Fruit fly (Drosophila melanogaster) whole organism, wandering third instar larva: ENCODE measurements around the gene Krn.

Experiments used
- Abd-B ChIP-seq: fragments of >200 bp; optimal IDR thresholded peaks from 2 replicates; lab custom pipeline; 2017; ENCODE audit warnings: missing biosample characterization, missing genetic modification characterization
- CG32264 ChIP-seq: fragments of 200-800 bp; sonication (Bioruptor generic); optimal IDR thresholded peaks from 2 replicates; lab custom pipeline; 2016; ENCODE audit warnings: missing biosample characterization, missing genetic modification characterization
- CG9705 ChIP-seq: fragments of 200-800 bp; sonication (Bioruptor generic); optimal IDR thresholded peaks from 2 replicates; lab custom pipeline; 2018; ENCODE audit warnings: missing biosample characterization, mild to moderate bottlenecking, missing genetic modification characterization
- CrebA ChIP-seq: fragments of 200-800 bp; sonication (Bioruptor generic); optimal IDR thresholded peaks from 2 replicates; lab custom pipeline; 2016; ENCODE audit warnings: missing biosample characterization, mild to moderate bottlenecking, missing genetic modification characterization, borderline replicate concordance
- Dfd ChIP-seq: fragments of >200 bp; optimal IDR thresholded peaks from 2 replicates; lab custom pipeline; 2017; ENCODE audit warnings: missing biosample characterization, missing genetic modification characterization
- Dif ChIP-seq: fragments of 200-275, 200-300 bp; sonication (Bioruptor generic); optimal IDR thresholded peaks from 2 replicates; lab custom pipeline; 2018; ENCODE audit warnings: missing biosample characterization, missing genetic modification characterization; ENCODE audit not compliant: partially characterized antibody
- GATAd ChIP-seq: sonication (Bioruptor generic); optimal IDR thresholded peaks from 2 replicates; lab custom pipeline; 2016; ENCODE audit warnings: missing biosample characterization, missing genetic modification characterization
- HLH106 ChIP-seq: fragments of 200-800 bp; optimal IDR thresholded peaks from 3 replicates; lab custom pipeline; 2019; ENCODE audit warnings: missing biosample characterization, mild to moderate bottlenecking, missing genetic modification characterization, moderate library complexity
- Hnf4 ChIP-seq: fragments of 200-800 bp; sonication (Bioruptor generic); optimal IDR thresholded peaks from 2 replicates; lab custom pipeline; 2016; ENCODE audit warnings: missing biosample characterization, mild to moderate bottlenecking, missing genetic modification characterization
- Hr78 ChIP-seq: fragments of >200 bp; optimal IDR thresholded peaks from 2 replicates; lab custom pipeline; 2017; ENCODE audit warnings: missing biosample characterization, missing genetic modification characterization
- Hr83 ChIP-seq: fragments of 200-300 bp; sonication (Bioruptor generic); optimal IDR thresholded peaks from 2 replicates; lab custom pipeline; 2016; ENCODE audit warnings: missing biosample characterization, mild to moderate bottlenecking, missing genetic modification characterization, moderate library complexity; ENCODE audit not compliant: poor library complexity, severe bottlenecking
- Jra ChIP-seq: sonication (Bioruptor generic); optimal IDR thresholded peaks from 2 replicates; lab custom pipeline; 2016; ENCODE audit warnings: missing biosample characterization, missing genetic modification characterization
- Mio ChIP-seq: sonication (Bioruptor generic); optimal IDR thresholded peaks from 2 replicates; lab custom pipeline; 2016; ENCODE audit warnings: missing biosample characterization, missing genetic modification characterization
- Myc ChIP-seq: fragments of >200 bp; optimal IDR thresholded peaks from 2 replicates; lab custom pipeline; 2017
- N ChIP-seq: fragments of >200 bp; optimal IDR thresholded peaks from 2 replicates; lab custom pipeline; 2018; ENCODE audit warnings: missing biosample characterization, missing external identifiers, missing genetic modification characterization
- OdsH ChIP-seq: fragments of 200-800 bp; sonication (Bioruptor generic); optimal IDR thresholded peaks from 2 replicates; lab custom pipeline; 2016; ENCODE audit warnings: missing biosample characterization, mild to moderate bottlenecking, missing genetic modification characterization
- Rel ChIP-seq, 2 experiments: fragments of 200-800 bp; sonication (Bioruptor generic) in 1 of 2; optimal IDR thresholded peaks; 2 replicates in 1 of 2; 3 replicates in 1 of 2; lab custom pipeline; 2016 to 2019; ENCODE audit warnings: mild to moderate bottlenecking in 2 of 2, missing biosample characterization in 2 of 2, missing genetic modification characterization in 2 of 2, moderate library complexity in 1 of 2
- Sp1 ChIP-seq: fragments of 200-800 bp; sonication (Bioruptor generic); optimal IDR thresholded peaks from 3 replicates; lab custom pipeline; 2019; ENCODE audit warnings: missing biosample characterization, mild to moderate bottlenecking, missing genetic modification characterization, moderate library complexity
- Vsx2 ChIP-seq: fragments of 200-300, 225-300 bp; sonication (Bioruptor generic); optimal IDR thresholded peaks from 2 replicates; lab custom pipeline; 2018; ENCODE audit warnings: missing biosample characterization, missing genetic modification characterization; ENCODE audit not compliant: partially characterized antibody
- br ChIP-seq: fragments of 200-800 bp; sonication (Bioruptor generic); optimal IDR thresholded peaks from 2 replicates; lab custom pipeline; 2016; ENCODE audit warnings: missing biosample characterization, missing genetic modification characterization
- brk ChIP-seq: fragments of 200-800 bp; sonication (Bioruptor generic); optimal IDR thresholded peaks from 2 replicates; lab custom pipeline; 2016; ENCODE audit warnings: missing biosample characterization, mild to moderate bottlenecking, missing genetic modification characterization
- dl ChIP-seq, 2 experiments: fragments of 175-275, 200-275 bp in 1 of 2; fragments of 200-275 bp in 1 of 2; sonication (Bioruptor generic); optimal IDR thresholded peaks; lab custom pipeline; 2018; ENCODE audit warnings: mild to moderate bottlenecking in 2 of 2, missing biosample characterization in 2 of 2, missing genetic modification characterization in 2 of 2, moderate library complexity in 2 of 2; ENCODE audit not compliant: partially characterized antibody in 2 of 2, insufficient read depth in 1 of 2
- dmrt93B ChIP-seq: fragments of 200-800 bp; sonication (Bioruptor generic); optimal IDR thresholded peaks from 2 replicates; lab custom pipeline; 2018; ENCODE audit warnings: missing biosample characterization, mild to moderate bottlenecking, missing genetic modification characterization
- dsf ChIP-seq: sonication (Bioruptor generic); optimal IDR thresholded peaks from 2 replicates; lab custom pipeline; 2016; ENCODE audit warnings: missing biosample characterization, missing genetic modification characterization, borderline replicate concordance
- ey ChIP-seq: fragments of 200-800 bp; sonication (Bioruptor generic); optimal IDR thresholded peaks from 2 replicates; lab custom pipeline; 2016; ENCODE audit warnings: missing biosample characterization, missing genetic modification characterization
- foxo ChIP-seq, 2 experiments: fragments of 200-800 bp; sonication (Bioruptor generic); optimal IDR thresholded peaks; 2 replicates in 1 of 2; 3 replicates in 1 of 2; lab custom pipeline; 2016 to 2017; ENCODE audit warnings: missing biosample characterization in 2 of 2, missing genetic modification characterization in 2 of 2
- fru ChIP-seq: fragments of 200-800 bp; sonication (Bioruptor generic); optimal IDR thresholded peaks from 3 replicates; lab custom pipeline; 2016; ENCODE audit warnings: missing biosample characterization, mild to moderate bottlenecking, missing genetic modification characterization
- h ChIP-seq: fragments of 200-800 bp; sonication (Bioruptor generic); optimal IDR thresholded peaks from 3 replicates; lab custom pipeline; 2016; ENCODE audit warnings: missing biosample characterization, mild to moderate bottlenecking, missing genetic modification characterization
- jim ChIP-seq: fragments of 175-275, 200-325 bp; sonication (Bioruptor generic); optimal IDR thresholded peaks from 2 replicates; lab custom pipeline; 2016; ENCODE audit warnings: missing biosample characterization, mild to moderate bottlenecking, missing genetic modification characterization
- lola ChIP-seq: fragments of >200 bp; optimal IDR thresholded peaks from 2 replicates; lab custom pipeline; 2017; ENCODE audit warnings: missing biosample characterization, missing genetic modification characterization
- pan ChIP-seq: fragments of >200 bp; optimal IDR thresholded peaks from 2 replicates; lab custom pipeline; 2017
- psq ChIP-seq: fragments of 200-800 bp; sonication (Bioruptor generic); optimal IDR thresholded peaks from 3 replicates; lab custom pipeline; 2017; ENCODE audit warnings: missing biosample characterization, mild to moderate bottlenecking, missing genetic modification characterization, moderate library complexity
- rgr ChIP-seq: fragments of 200-800 bp; sonication (Bioruptor generic); optimal IDR thresholded peaks from 3 replicates; lab custom pipeline; 2016; ENCODE audit warnings: missing biosample characterization, mild to moderate bottlenecking, missing genetic modification characterization
- sage ChIP-seq: fragments of 200-800 bp; sonication (Bioruptor generic); optimal IDR thresholded peaks from 2 replicates; lab custom pipeline; 2016; ENCODE audit warnings: missing biosample characterization, mild to moderate bottlenecking, missing genetic modification characterization
- sv ChIP-seq: fragments of 200-800 bp; sonication (Bioruptor generic); optimal IDR thresholded peaks from 3 replicates; lab custom pipeline; 2016; ENCODE audit warnings: missing biosample characterization, missing genetic modification characterization
- tai ChIP-seq: sonication (Bioruptor generic); optimal IDR thresholded peaks from 2 replicates; lab custom pipeline; 2016; ENCODE audit warnings: missing biosample characterization, missing genetic modification characterization
- usp ChIP-seq: fragments of >200 bp; optimal IDR thresholded peaks from 2 replicates; lab custom pipeline; 2017; ENCODE audit warnings: missing biosample characterization, missing genetic modification characterization
- woc ChIP-seq: sonication (Bioruptor generic); optimal IDR thresholded peaks from 2 replicates; lab custom pipeline; 2016; ENCODE audit warnings: missing biosample characterization, mild to moderate bottlenecking, missing genetic modification characterization

Gene Krn

DNA sequence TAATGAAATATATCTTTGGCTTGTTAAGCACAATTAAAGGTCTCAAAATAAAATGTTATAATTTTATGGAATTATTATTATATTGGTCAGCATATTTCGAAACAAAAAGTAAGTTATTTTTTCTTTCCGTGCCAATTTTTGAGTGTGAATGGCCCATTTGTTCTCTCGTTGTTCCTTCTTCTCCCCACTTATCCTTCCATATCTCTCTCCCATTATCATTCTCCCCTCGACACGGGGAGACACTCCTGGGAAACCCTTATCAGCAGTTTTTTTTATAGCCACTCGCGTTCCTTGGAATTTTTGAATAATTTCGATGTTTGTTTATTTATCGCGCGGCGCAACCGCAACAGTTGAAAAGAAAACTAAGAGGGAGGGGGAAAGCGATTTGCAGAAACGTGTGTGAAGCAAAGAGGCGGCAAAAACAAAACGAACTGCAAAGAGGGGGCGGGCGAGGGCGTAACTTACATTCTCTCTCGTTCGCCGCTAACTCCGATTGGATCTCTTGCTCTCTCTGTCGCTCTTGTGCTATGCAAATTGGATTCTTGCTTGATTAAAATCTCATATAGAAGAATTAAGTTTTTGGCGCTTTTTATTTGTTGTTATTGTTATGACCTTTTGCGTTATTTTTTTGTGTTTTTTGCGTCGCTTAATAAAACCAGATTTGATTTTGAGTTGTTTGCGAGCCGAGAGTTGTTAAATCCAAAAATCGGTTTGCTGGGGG is 13.7 kb upstream of the Krn start:
- TF ChIP-seq dmrt93B (GFP tag; lab: Kevin White, UChicago) (no peak), psq (GFP tag; lab: Kevin White, UChicago) (peak; percentile 93), Myc (lab: Kevin White, UChicago) (no peak), fru (GFP tag; lab: Kevin White, UChicago) (peak; percentile 22), foxo (GFP tag; optimal IDR thresholded peaks at IDR 0.05; lab: Kevin White, UChicago) (peak in 1 of 2 experiments; percentile 15), sv (GFP tag; lab: Kevin White, UChicago) (no peak), brk (no peak), ey (GFP tag; lab: Kevin White, UChicago) (no peak), Hnf4 (GFP tag; lab: Kevin White, UChicago) (no peak), OdsH (GFP tag; lab: Kevin White, UChicago) (no peak), Hr78 (GFP tag; lab: Kevin White, UChicago) (no peak), Abd-B (GFP tag; lab: Kevin White, UChicago) (no peak), dl (GFP tag; optimal IDR thresholded peaks at IDR 0.05; lab: Kevin White, UChicago; ENCODE audit: insufficient read depth in 1 of 2, partially characterized antibody in 2 of 2) (no peak)

DNA sequence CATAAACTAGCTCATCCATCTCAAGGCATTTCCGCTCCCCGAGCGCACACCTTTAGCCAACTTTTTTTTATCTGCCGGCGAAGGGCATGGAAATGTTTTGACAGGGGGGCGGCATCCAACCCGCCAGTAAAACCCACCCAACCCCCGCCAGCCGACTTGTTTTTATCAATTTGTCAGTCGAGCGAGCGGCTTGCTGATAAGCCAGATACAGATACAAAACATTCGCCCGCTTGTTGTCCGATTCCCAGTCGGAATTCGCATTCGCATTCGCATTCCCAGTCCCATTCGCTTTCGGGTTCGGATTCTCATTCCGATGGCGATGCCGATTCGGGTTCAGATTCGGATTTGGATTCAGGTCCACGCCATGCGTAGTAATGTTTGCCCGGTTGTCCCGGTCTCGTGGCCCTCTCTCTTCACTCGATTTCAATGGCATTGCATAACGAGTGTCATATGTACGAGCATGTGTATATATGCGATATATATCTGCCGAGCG is 11.1 kb upstream of the Krn start:
- TF ChIP-seq rgr = peak; percentile 31
- TF ChIP-seq usp (GFP tag; lab: Kevin White, UChicago) = no peak
- no peak for TF ChIP-seq Abd-B (GFP tag; lab: Kevin White, UChicago)
- peak; percentile 33 for TF ChIP-seq psq (GFP tag; lab: Kevin White, UChicago)
- no peak for TF ChIP-seq N (GFP tag; lab: Kevin White, UChicago)
- TF ChIP-seq Hnf4 (GFP tag; lab: Kevin White, UChicago) = no peak
- TF ChIP-seq CG9705 (GFP tag; lab: Kevin White, UChicago) = no peak
- peak; percentile 64 for TF ChIP-seq h (GFP tag; lab: Kevin White, UChicago)
- TF ChIP-seq OdsH (GFP tag; lab: Kevin White, UChicago) = no peak
- TF ChIP-seq Jra (GFP tag; lab: Kevin White, UChicago) = no peak
- peak; percentile 17 for TF ChIP-seq Sp1 (GFP tag; lab: Kevin White, UChicago)
- peak in 1 of 2 experiments; percentile 33 for TF ChIP-seq dl (GFP tag; optimal IDR thresholded peaks at IDR 0.05; lab: Kevin White, UChicago; ENCODE audit: insufficient read depth in 1 of 2, partially characterized antibody in 2 of 2)
- TF ChIP-seq ey (GFP tag; lab: Kevin White, UChicago) = no peak
- TF ChIP-seq HLH106 (tag; lab: Kevin White, UChicago) = no peak
- TF ChIP-seq tai (GFP tag; lab: Kevin White, UChicago) = no peak
- TF ChIP-seq lola = no peak
- no peak for TF ChIP-seq pan
- TF ChIP-seq Mio (GFP tag; lab: Kevin White, UChicago) = no peak
- TF ChIP-seq Hr83 (GFP tag; lab: Kevin White, UChicago) = peak; percentile 13
- peak; percentile 22 for TF ChIP-seq sage (GFP tag; lab: Kevin White, UChicago)
- peak; percentile 23 for TF ChIP-seq br (GFP tag; lab: Kevin White, UChicago)
- no peak for TF ChIP-seq Hr78 (GFP tag; lab: Kevin White, UChicago)
- no peak for TF ChIP-seq sv (GFP tag; lab: Kevin White, UChicago)
- peak; percentile 41 for TF ChIP-seq GATAd (GFP tag; lab: Kevin White, UChicago)
- TF ChIP-seq fru (GFP tag; lab: Kevin White, UChicago) = peak; percentile 73
- TF ChIP-seq dsf (GFP tag; lab: Kevin White, UChicago) = no peak
- TF ChIP-seq Vsx2 = no peak
- peak; percentile 27 for TF ChIP-seq jim (GFP tag; lab: Kevin White, UChicago)
- TF ChIP-seq Dif = peak; percentile 11
- peak; percentile 48 for TF ChIP-seq Rel (GFP tag; optimal IDR thresholded peaks at IDR 0.05; lab: Kevin White, UChicago)
- peak; percentile 74 for TF ChIP-seq Rel (tag; optimal IDR thresholded peaks at IDR 0.05; lab: Kevin White, UChicago)
- no peak for TF ChIP-seq dmrt93B (GFP tag; lab: Kevin White, UChicago)
- no peak for TF ChIP-seq woc (GFP tag; lab: Kevin White, UChicago)
- TF ChIP-seq CrebA (GFP tag; lab: Kevin White, UChicago) = peak; percentile 19
- no peak for TF ChIP-seq brk
- no peak for TF ChIP-seq Myc (lab: Kevin White, UChicago)
- no peak for TF ChIP-seq CG32264 (GFP tag; lab: Kevin White, UChicago)
- no peak for TF ChIP-seq Dfd (GFP tag; lab: Kevin White, UChicago)
- TF ChIP-seq foxo (GFP tag; optimal IDR thresholded peaks at IDR 0.05; lab: Kevin White, UChicago) = peak in 1 of 2 experiments; percentile 13
